Worm (Caenorhabditis elegans): ENCODE results near the gene atp-4.

ce11 chrV:6433446-6434178 is 6.7 kb upstream of the atp-4 start, which contains the start of the genes gad-1 and erfa-1:
- TF ChIP-seq unc-62 (GFP tag; optimal IDR thresholded peaks at IDR 0.05 in 1 of 2), result peak in 1 of 2 experiments; percentile 57
- no peak for TF ChIP-seq unc-62 (tag; optimal IDR thresholded peaks at IDR 0.05)
- no peak for TF ChIP-seq nhr-48 (tag; optimal IDR thresholded peaks at IDR 0.05)
- TF ChIP-seq nhr-25 (tag; optimal IDR thresholded peaks at IDR 0.05; ENCODE audit: borderline replicate concordance, insufficient read depth), result no peak
- TF ChIP-seq snpc-4 (tag; optimal IDR thresholded peaks at IDR 0.05), result no peak
- TF ChIP-seq nhr-237 (tag; optimal IDR thresholded peaks at IDR 0.05), result no peak
- TF ChIP-seq aha-1 (tag), result peak; percentile 70
- no peak for TF ChIP-seq daf-16 (GFP tag; optimal IDR thresholded peaks at IDR 0.05)
- TF ChIP-seq daf-16 (tag; optimal IDR thresholded peaks at IDR 0.05), result peak; percentile 51
- no peak for TF ChIP-seq nhr-41 (GFP tag; IDR thresholded peaks at IDR 0.05)
- no peak for TF ChIP-seq fos-1 (tag; optimal IDR thresholded peaks at IDR 0.05)
- no peak for TF ChIP-seq R02D3.7 (tag; optimal IDR thresholded peaks at IDR 0.05)

Measured in whole organism, L4 larva.